Fruit fly (Drosophila melanogaster): ENCODE results near the gene nol.

The nol gene

DNA sequence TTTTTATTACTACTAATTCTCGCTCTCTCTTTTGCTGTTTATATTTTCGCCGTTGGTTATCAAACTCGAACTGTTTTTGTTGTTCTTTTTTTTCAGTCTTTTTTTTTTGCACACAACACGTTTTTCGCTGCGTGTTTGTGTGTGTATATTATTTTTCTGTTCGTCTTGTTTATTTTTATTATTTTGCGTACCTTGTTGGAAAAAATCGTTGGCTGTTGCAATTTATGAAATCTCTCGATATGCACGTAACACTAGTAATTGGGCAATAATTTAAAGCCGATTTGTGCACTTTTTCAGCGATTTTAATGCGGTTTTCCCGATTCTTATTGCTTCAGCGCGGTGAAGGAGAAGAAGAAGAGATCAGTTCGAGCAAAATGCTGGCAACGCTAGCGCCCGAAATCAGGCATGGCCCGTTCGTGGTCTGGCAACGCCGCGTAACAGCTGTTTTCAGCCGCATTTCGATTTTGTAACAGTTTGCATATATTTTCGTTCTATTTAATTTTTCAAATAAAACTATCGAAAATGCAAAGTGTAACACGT, 10.1 kb upstream of the nol start, which contains the start of the genes FoxK and mRpL2 (continued):
- TF ChIP-seq eg (GFP tag; IDR thresholded peaks at IDR 0.05) (peak; percentile 89), Eip93F (GFP tag; optimal IDR thresholded peaks at IDR 0.05) (no peak), CG6854 (GFP tag; optimal IDR thresholded peaks at IDR 0.05) (peak; percentile 65), Sox14 (GFP tag; optimal IDR thresholded peaks at IDR 0.05) (peak; percentile 62), ss (GFP tag; optimal IDR thresholded peaks at IDR 0.05) (peak; percentile 96 to 97), Hr38 (GFP tag; optimal IDR thresholded peaks at IDR 0.05) (peak; percentile 2), CG9139 (GFP tag; optimal IDR thresholded peaks at IDR 0.05) (peak; percentile 94), CG15336 (GFP tag; IDR thresholded peaks at IDR 0.05) (peak; percentile 75), CG16779 (tag; optimal IDR thresholded peaks at IDR 0.05) (peak; percentile 90), OdsH (GFP tag; optimal IDR thresholded peaks at IDR 0.05) (peak; percentile 43), Ets21C (GFP tag; optimal IDR thresholded peaks at IDR 0.05) (peak; percentile 22), vri (GFP tag; optimal IDR thresholded peaks at IDR 0.05) (peak; percentile 85), fd85E (GFP tag; optimal IDR thresholded peaks at IDR 0.05) (peak; percentile 42), CG11294 (GFP tag; IDR thresholded peaks at IDR 0.05) (no peak), CG6163 (GFP tag; IDR thresholded peaks at IDR 0.05) (peak; percentile 83), fkh (GFP tag; optimal IDR thresholded peaks at IDR 0.05) (no peak), Eip75B (GFP tag; optimal IDR thresholded peaks at IDR 0.05) (peak; percentile 57), dac (GFP tag; optimal IDR thresholded peaks at IDR 0.05) (peak; percentile 43), topi (GFP tag; optimal IDR thresholded peaks at IDR 0.05) (peak; percentile 42), CG1621 (tag; optimal IDR thresholded peaks at IDR 0.05) (peak; percentile 70), Hr39 (GFP tag; optimal IDR thresholded peaks at IDR 0.05) (peak; percentile 12), esn (GFP tag; optimal IDR thresholded peaks at IDR 0.05) (peak; percentile 41), Hr4 (GFP tag; optimal IDR thresholded peaks at IDR 0.05) (peak; percentile 61), CG11762 (GFP tag; optimal IDR thresholded peaks at IDR 0.05; ENCODE audit: insufficient read depth) (peak; percentile 57), acj6 (GFP tag; optimal IDR thresholded peaks at IDR 0.05) (no peak), Gug (GFP tag; IDR thresholded peaks at IDR 0.05) (0 out of 2 replicates have a peak, but pooled peaks have one; percentile 9), CG34406 (GFP tag; optimal IDR thresholded peaks at IDR 0.05) (peak; percentile 51), CG7368 (GFP tag; optimal IDR thresholded peaks at IDR 0.05) (peak; percentile 58), CG8632 (GFP tag; optimal IDR thresholded peaks at IDR 0.05) (peak; percentile 63), CG3919 (GFP tag; optimal IDR thresholded peaks at IDR 0.05) (peak; percentile 63), lz (GFP tag; optimal IDR thresholded peaks at IDR 0.05) (no peak), Sox15 (GFP tag; optimal IDR thresholded peaks at IDR 0.05) (no peak), pdm3 (GFP tag; optimal IDR thresholded peaks at IDR 0.05) (peak; percentile 71), CG6808 (GFP tag; optimal IDR thresholded peaks at IDR 0.05) (peak; percentile 96), CG32006 (GFP tag; optimal IDR thresholded peaks at IDR 0.05) (peak; percentile 77), Eip78C (GFP tag) (peak; percentile 90)

DNA sequence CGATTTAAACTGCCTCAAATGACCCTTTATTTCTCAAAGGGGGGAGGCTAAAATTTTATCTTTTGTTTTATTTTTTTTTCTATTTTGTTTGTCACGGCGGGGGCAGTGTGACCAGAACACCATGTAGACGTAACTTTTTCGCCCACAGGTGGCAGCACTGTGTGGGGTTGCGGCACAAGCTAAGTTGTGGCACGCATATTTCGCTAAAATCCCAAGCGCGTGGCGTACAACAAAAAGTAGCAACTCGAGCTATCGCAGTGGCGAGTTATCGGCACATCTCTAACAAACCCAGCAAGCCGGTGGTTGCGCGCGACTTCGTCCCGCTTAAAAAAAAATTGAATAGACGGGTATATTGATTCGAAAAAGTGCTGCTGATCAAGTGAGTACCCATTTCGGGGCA, 7.5 kb upstream of the nol start, which contains the start of the genes Ufd1 and NaPi-III:
Gene Ufd1, minus strand, starts transcription at position 129 of the 400 bp plus-strand sequence.
Gene NaPi-III, plus strand, starts transcription at position 261 of the 400 bp plus-strand sequence.
- TF ChIP-seq Sox14 (GFP tag; optimal IDR thresholded peaks at IDR 0.05) (peak; percentile 78), CG3032 (tag; optimal IDR thresholded peaks at IDR 0.05) (peak; percentile 41), Eip93F (GFP tag; optimal IDR thresholded peaks at IDR 0.05) (no peak), Ets21C (GFP tag; optimal IDR thresholded peaks at IDR 0.05) (no peak), CG8119 (GFP tag; IDR thresholded peaks at IDR 0.05) (peak; percentile 60; the same call in 2 of the 3 replicates), CG15336 (GFP tag; IDR thresholded peaks at IDR 0.05) (0 out of 2 replicates have a peak, but pooled peaks have one; percentile 40), CG6854 (GFP tag; optimal IDR thresholded peaks at IDR 0.05) (no peak), Hr39 (GFP tag; optimal IDR thresholded peaks at IDR 0.05) (peak; percentile 2), net (GFP tag; optimal IDR thresholded peaks at IDR 0.05) (peak; percentile 26), OdsH (GFP tag; optimal IDR thresholded peaks at IDR 0.05) (peak; percentile 12), CG8319 (GFP tag; optimal IDR thresholded peaks at IDR 0.05) (no peak), Met (GFP tag; optimal IDR thresholded peaks at IDR 0.05) (no peak), salr (GFP tag; optimal IDR thresholded peaks at IDR 0.05) (no peak), cyc (GFP tag; optimal IDR thresholded peaks at IDR 0.05) (no peak), Sox102F (GFP tag; optimal IDR thresholded peaks at IDR 0.05) (no peak), achi (GFP tag; optimal IDR thresholded peaks at IDR 0.05) (no peak), Sox15 (GFP tag; optimal IDR thresholded peaks at IDR 0.05) (no peak), CG6792 (GFP tag; optimal IDR thresholded peaks at IDR 0.05) (no peak), CG34406 (GFP tag; optimal IDR thresholded peaks at IDR 0.05) (no peak), Ets96B (tag; optimal IDR thresholded peaks at IDR 0.05) (no peak), spab (GFP tag; optimal IDR thresholded peaks at IDR 0.05) (no peak), pdm3 (GFP tag; optimal IDR thresholded peaks at IDR 0.05) (no peak), dac (GFP tag; optimal IDR thresholded peaks at IDR 0.05) (peak; percentile 36), CG6276 (GFP tag; optimal IDR thresholded peaks at IDR 0.05) (no peak), CG10631 (GFP tag; optimal IDR thresholded peaks at IDR 0.05) (no peak), CG4318 (GFP tag; optimal IDR thresholded peaks at IDR 0.05) (no peak)

All from whole organism, prepupa.